Worm (Caenorhabditis elegans) whole organism, mixed stage, embryonic: ENCODE measurements around the gene Y17G9B.4.

Source experiments
- ceh-83 ChIP-seq: fragments of 200-800 bp; sonication (Bioruptor generic); optimal IDR thresholded peaks from 2 replicates; lab custom pipeline; 2018; ENCODE audit warnings: mild to moderate bottlenecking, missing genetic modification characterization, missing compliant biosample characterization
- drap-1 ChIP-seq: fragments of 200-800 bp; sonication (Bioruptor generic); optimal IDR thresholded peaks from 3 replicates; lab custom pipeline; 2018; ENCODE audit warnings: mild to moderate bottlenecking, missing genetic modification characterization, missing compliant biosample characterization
- elt-3 ChIP-seq: fragments of 150-350 bp; optimal IDR thresholded peaks from 2 replicates; lab custom pipeline; 2014; ENCODE audit warnings: missing biosample characterization, missing genetic modification characterization
- hlh-1 ChIP-seq: fragments of 150-350 bp; optimal IDR thresholded peaks from 2 replicates; lab custom pipeline; 2014; ENCODE audit warnings: missing biosample characterization, missing genetic modification reagents, missing genetic modification characterization
- lin-13 ChIP-seq: fragments of 150-350 bp; optimal IDR thresholded peaks from 2 replicates; lab custom pipeline; 2014; ENCODE audit warnings: missing biosample characterization, missing genetic modification characterization
- lsy-2 ChIP-seq: fragments of 150-350 bp; optimal IDR thresholded peaks from 2 replicates; lab custom pipeline; 2014; ENCODE audit warnings: missing biosample characterization, missing genetic modification characterization
- mab-5 ChIP-seq: fragments of 150-350 bp; optimal IDR thresholded peaks from 2 replicates; lab custom pipeline; 2014; ENCODE audit warnings: missing biosample characterization, missing genetic modification characterization
- mep-1 ChIP-seq: fragments of 150-350 bp; optimal IDR thresholded peaks from 2 replicates; lab custom pipeline; 2017; ENCODE audit warnings: missing biosample characterization, missing genetic modification reagents, missing genetic modification characterization, inconsistent platforms
- nhr-12 ChIP-seq: fragments of 150-350 bp; optimal IDR thresholded peaks from 2 replicates; lab custom pipeline; 2014; ENCODE audit warnings: missing biosample characterization, missing genetic modification characterization
- nhr-237 ChIP-seq: fragments of 150-350 bp; optimal IDR thresholded peaks from 2 replicates; lab custom pipeline; 2014; ENCODE audit warnings: missing biosample characterization, missing genetic modification characterization
- pha-4 ChIP-seq: fragments of 150-350 bp; optimal IDR thresholded peaks from 2 replicates; lab custom pipeline; 2018; ENCODE audit warnings: missing biosample characterization, missing genetic modification reagents, missing genetic modification characterization
- sptf-1 ChIP-seq: sonication (generic microtip); optimal IDR thresholded peaks from 2 replicates; lab custom pipeline; 2017; ENCODE audit warnings: mild to moderate bottlenecking, missing genetic modification characterization, moderate library complexity, missing compliant biosample characterization
- unc-62 ChIP-seq: fragments of 150-350 bp; optimal IDR thresholded peaks from 2 replicates; lab custom pipeline; 2014; ENCODE audit warnings: missing biosample characterization, missing genetic modification reagents, missing genetic modification characterization
- ztf-11 ChIP-seq: fragments of 150-350 bp; optimal IDR thresholded peaks from 2 replicates; lab custom pipeline; 2014; ENCODE audit warnings: missing biosample characterization, missing genetic modification characterization

- TF ChIP-seq lsy-2 (tag; lab: Kevin White, UChicago) (no peak), unc-62 (GFP tag; lab: Kevin White, UChicago) (no peak), drap-1 (GFP tag; lab: Kevin White, UChicago) (no peak), ceh-83 (GFP tag; lab: Kevin White, UChicago) (no peak), elt-3 (tag; lab: Kevin White, UChicago) (no peak), mep-1 (no peak), sptf-1 (tag; lab: Kevin White, UChicago) (no peak), pha-4 (tag; lab: Kevin White, UChicago) (no peak), nhr-237 (tag; lab: Kevin White, UChicago) (no peak), lin-13 (tag; lab: Kevin White, UChicago) (no peak), mab-5 (tag; lab: Kevin White, UChicago) (no peak), ztf-11 (tag; lab: Kevin White, UChicago) (no peak), nhr-12 (tag; lab: Kevin White, UChicago) (no peak), hlh-1 (tag; lab: Kevin White, UChicago) (no peak)
Observed at ce11 chrIV:4710459-4710858, 41.5 kb upstream of the Y17G9B.4 start, which contains the start of gene cif-1.
